Worm (Caenorhabditis elegans): ENCODE measurements around the gene nos-1.

DNA sequence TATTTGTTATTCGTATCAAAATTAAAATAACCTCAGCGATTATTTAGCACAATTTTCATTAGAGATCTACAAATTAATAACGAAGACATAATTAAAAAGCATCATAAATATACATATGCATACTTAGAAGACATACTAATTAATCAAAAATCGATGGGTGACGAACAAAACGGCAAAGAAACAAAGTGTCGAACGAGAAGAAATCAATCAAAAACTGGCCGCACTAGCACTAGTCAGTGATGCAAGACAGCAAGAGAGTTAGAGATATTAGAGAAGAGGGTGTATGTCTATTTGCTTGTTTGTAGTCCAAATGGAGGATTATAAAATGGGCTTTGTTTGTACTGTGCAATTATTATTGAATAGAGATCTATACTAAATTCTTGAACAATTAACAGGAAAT is 6.1 kb downstream of the nos-1 start:
- TF ChIP-seq klf-2 (GFP tag; conservative IDR thresholded peaks at IDR 0.05) (no peak), cog-1 (tag; optimal IDR thresholded peaks at IDR 0.05) (no peak)
